Worm (Caenorhabditis elegans) whole organism, L2 larva: ENCODE data around the gene Y38H8A.4.

Experiments used
- C34F6.9 ChIP-seq: fragments of 150-350 bp; optimal IDR thresholded peaks from 2 replicates; lab custom pipeline; 2014; ENCODE audit warnings: missing biosample characterization, missing genetic modification characterization
- F13H6.1 ChIP-seq: sonication (generic microtip); optimal IDR thresholded peaks from 2 replicates; lab custom pipeline; 2016; ENCODE audit warnings: missing genetic modification characterization, missing compliant biosample characterization
- R02D3.7 ChIP-seq: fragments of 150-350 bp; optimal IDR thresholded peaks from 2 replicates; lab custom pipeline; 2014; ENCODE audit warnings: missing biosample characterization, missing genetic modification characterization
- Y55F3AM.14 ChIP-seq: fragments of 200-800 bp; sonication (Bioruptor generic); optimal IDR thresholded peaks from 2 replicates; lab custom pipeline; 2018; ENCODE audit warnings: mild to moderate bottlenecking, missing genetic modification characterization, missing compliant biosample characterization
- ZK546.5 ChIP-seq: sonication (generic microtip); optimal IDR thresholded peaks from 2 replicates; lab custom pipeline; 2017; ENCODE audit warnings: missing biosample characterization, missing genetic modification characterization
- blmp-1 ChIP-seq: sonication (generic microtip); optimal IDR thresholded peaks from 2 replicates; lab custom pipeline; 2017; ENCODE audit warnings: missing genetic modification characterization, mild to moderate bottlenecking, missing compliant biosample characterization, antibody characterized with exemption, moderate library complexity; ENCODE audit not compliant: insufficient read depth
- ceh-16 ChIP-seq: fragments of 150-350 bp; optimal IDR thresholded peaks from 2 replicates; lab custom pipeline; 2014; ENCODE audit warnings: missing biosample characterization, missing genetic modification characterization
- ceh-82 ChIP-seq: fragments of 150-350 bp; optimal IDR thresholded peaks from 2 replicates; lab custom pipeline; 2014; ENCODE audit warnings: missing biosample characterization, missing genetic modification characterization
- crh-2 ChIP-seq: sonication (generic microtip); optimal IDR thresholded peaks from 2 replicates; lab custom pipeline; 2017; ENCODE audit warnings: missing biosample characterization, missing genetic modification characterization
- dmd-4 ChIP-seq: sonication (generic microtip); optimal IDR thresholded peaks from 2 replicates; lab custom pipeline; 2017; ENCODE audit warnings: missing biosample characterization, missing genetic modification characterization
- egl-27 ChIP-seq: sonication (generic microtip); optimal IDR thresholded peaks from 3 replicates; lab custom pipeline; 2017; ENCODE audit warnings: missing biosample characterization, missing genetic modification reagents, missing genetic modification characterization
- fos-1 ChIP-seq: fragments of 150-350 bp; optimal IDR thresholded peaks from 2 replicates; lab custom pipeline; 2014; ENCODE audit warnings: missing biosample characterization, missing genetic modification characterization
- gmeb-1 ChIP-seq: fragments of 150-350 bp; optimal IDR thresholded peaks from 2 replicates; lab custom pipeline; 2014; ENCODE audit warnings: missing biosample characterization, missing genetic modification characterization
- lin-11 ChIP-seq: fragments of 150-350 bp; sonication (generic microtip); optimal IDR thresholded peaks from 2 replicates; lab custom pipeline; 2014; ENCODE audit warnings: missing biosample characterization, missing genetic modification characterization, inconsistent platforms, mixed read lengths
- lin-13 ChIP-seq: fragments of 150-350 bp; optimal IDR thresholded peaks from 2 replicates; lab custom pipeline; 2014; ENCODE audit warnings: missing biosample characterization, missing genetic modification reagents, missing genetic modification characterization
- lin-39 ChIP-seq: fragments of 150-350 bp; optimal IDR thresholded peaks from 2 replicates; lab custom pipeline; 2014; ENCODE audit warnings: missing biosample characterization, missing genetic modification reagents, missing genetic modification characterization
- lsy-2 ChIP-seq, 2 experiments: fragments of 150-350 bp in 1 of 2; sonication (generic microtip) in 1 of 2; optimal IDR thresholded peaks; 2 replicates each; lab custom pipeline; 2014 to 2017; ENCODE audit warnings: missing biosample characterization in 2 of 2, missing genetic modification characterization in 2 of 2
- mab-5 ChIP-seq: fragments of 150-350 bp; optimal IDR thresholded peaks from 2 replicates; lab custom pipeline; 2014; ENCODE audit warnings: missing biosample characterization, missing genetic modification characterization
- nhr-10 ChIP-seq: sonication (generic microtip); optimal IDR thresholded peaks from 2 replicates; lab custom pipeline; 2017; ENCODE audit warnings: missing biosample characterization, missing genetic modification characterization
- nhr-12 ChIP-seq: fragments of 150-350 bp; optimal IDR thresholded peaks from 2 replicates; lab custom pipeline; 2014; ENCODE audit warnings: missing biosample characterization, missing genetic modification characterization
- nhr-129 ChIP-seq: fragments of 150-350 bp; optimal IDR thresholded peaks from 2 replicates; lab custom pipeline; 2014; ENCODE audit warnings: missing biosample characterization, missing genetic modification characterization
- nhr-237 ChIP-seq: fragments of 150-350 bp; optimal IDR thresholded peaks from 2 replicates; lab custom pipeline; 2014; ENCODE audit warnings: missing biosample characterization, missing genetic modification characterization
- nhr-25 ChIP-seq: fragments of 150-350 bp; sonication (generic microtip); optimal IDR thresholded peaks from 3 replicates; lab custom pipeline; 2014; ENCODE audit warnings: missing biosample characterization, missing genetic modification characterization
- peb-1 ChIP-seq: fragments of 150-350 bp; optimal IDR thresholded peaks from 2 replicates; lab custom pipeline; 2014; ENCODE audit warnings: missing biosample characterization, missing genetic modification characterization
- sem-4 ChIP-seq: fragments of 150-350 bp; optimal IDR thresholded peaks from 2 replicates; lab custom pipeline; 2014; ENCODE audit warnings: missing biosample characterization, missing genetic modification reagents, missing genetic modification characterization
- skn-1 ChIP-seq: sonication (generic microtip); optimal IDR thresholded peaks from 2 replicates; lab custom pipeline; 2017; ENCODE audit warnings: missing biosample characterization, missing genetic modification characterization
- sma-9 ChIP-seq, 2 experiments: fragments of 150-350 bp in 1 of 2; sonication (generic microtip) in 1 of 2; optimal IDR thresholded peaks; 2 replicates each; lab custom pipeline; 2014 to 2016; ENCODE audit warnings: missing genetic modification characterization in 2 of 2, mild to moderate bottlenecking in 1 of 2, missing biosample characterization in 1 of 2, missing compliant biosample characterization in 1 of 2, missing genetic modification reagents in 1 of 2, moderate library complexity in 1 of 2
- unc-39 ChIP-seq: fragments of 150-350 bp; optimal IDR thresholded peaks from 2 replicates; lab custom pipeline; 2014; ENCODE audit warnings: missing biosample characterization, missing genetic modification characterization
- unc-55 ChIP-seq: fragments of 150-350 bp; sonication (generic microtip); optimal IDR thresholded peaks from 3 replicates; lab custom pipeline; 2014; ENCODE audit warnings: missing biosample characterization, missing genetic modification reagents, missing genetic modification characterization
- unc-62 ChIP-seq: fragments of 150-350 bp; optimal IDR thresholded peaks from 2 replicates; lab custom pipeline; 2014; ENCODE audit warnings: missing biosample characterization, missing genetic modification reagents, missing genetic modification characterization
- ztf-1 ChIP-seq: fragments of 200-800 bp; sonication (Bioruptor generic); conservative IDR thresholded peaks from 2 replicates; pipeline ENCODE4 v1.3.6; 2022; ENCODE audit warnings: missing genetic modification characterization, missing compliant biosample characterization
- ztf-11 ChIP-seq: sonication (generic microtip); optimal IDR thresholded peaks from 2 replicates; lab custom pipeline; 2017; ENCODE audit warnings: missing biosample characterization, missing genetic modification characterization
- ztf-4 ChIP-seq: fragments of 150-350 bp; optimal IDR thresholded peaks from 2 replicates; lab custom pipeline; 2014; ENCODE audit warnings: missing biosample characterization, missing genetic modification characterization

Gene Y38H8A.4

DNA sequence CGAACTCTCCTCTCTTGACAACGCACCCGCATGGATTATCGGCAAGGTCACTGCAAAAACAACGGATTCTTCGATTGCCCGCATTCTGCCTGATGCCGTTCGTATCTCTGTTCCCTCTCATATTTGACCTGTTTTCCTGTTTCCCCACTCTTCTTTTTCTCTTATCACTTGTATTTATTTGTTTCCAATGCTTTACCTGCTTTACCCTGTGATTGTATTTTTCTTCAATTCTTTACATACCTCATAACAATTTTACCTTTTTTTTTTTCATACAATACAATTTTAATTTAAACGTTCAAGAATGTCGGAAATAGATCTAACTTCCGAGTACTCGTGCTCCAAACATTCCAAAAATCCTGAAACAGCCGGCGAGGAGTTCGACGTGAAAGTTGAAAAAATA lies 36.7 kb upstream of the Y38H8A.4 start, which contains the start of gene afmd-2:
Gene afmd-2 (plus strand): TSS at position 301 of the 400 bp plus-strand sequence.
- TF ChIP-seq fos-1 (tag; lab: Kevin White, UChicago) (peak; percentile 29), skn-1 (tag; lab: Kevin White, UChicago) (no peak), unc-55 (no peak), F13H6.1 (tag; lab: Kevin White, UChicago) (no peak), mab-5 (no peak), unc-62 (no peak), peb-1 (no peak), blmp-1 (tag; lab: Kevin White, UChicago) (no peak), sem-4 (no peak)

- no peak for TF ChIP-seq egl-27
- TF ChIP-seq R02D3.7 (tag; lab: Kevin White, UChicago): no peak
- no peak for TF ChIP-seq ZK546.5 (tag; lab: Kevin White, UChicago)
- TF ChIP-seq unc-62: no peak
- no peak for TF ChIP-seq sem-4
- no peak for TF ChIP-seq ztf-11 (tag; lab: Kevin White, UChicago)
- TF ChIP-seq unc-39 (tag; lab: Kevin White, UChicago): no peak
Measured at ce11 chrIV:13505662-13506061, 33.5 kb upstream of the Y38H8A.4 start, which contains the start of gene nlp-17. Gene nlp-17 (minus strand): TSS chrIV:13505762.

DNA sequence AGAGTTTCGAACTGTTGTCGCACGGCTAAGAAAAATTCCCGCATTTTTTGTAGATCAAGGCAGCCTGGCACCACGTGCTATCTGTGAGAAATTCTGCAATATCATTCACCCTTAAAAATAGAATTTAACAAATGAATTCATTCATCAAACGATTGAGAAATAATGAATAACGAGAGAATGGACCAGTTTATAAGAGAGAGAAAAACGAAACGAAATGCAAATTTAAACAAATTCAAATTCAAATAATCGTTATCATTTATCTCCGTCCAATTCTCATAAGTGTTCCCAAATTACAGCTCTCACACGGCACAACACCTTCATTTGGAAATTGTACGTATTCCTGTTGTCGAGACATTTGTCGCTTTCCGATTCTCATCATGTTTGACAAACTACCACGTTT lies 33.0 kb upstream of the Y38H8A.4 start, which contains the start of gene seld-1:
Gene seld-1 (plus strand): TSS at position 301 of the 400 bp plus-strand sequence.
- TF ChIP-seq blmp-1 (tag; lab: Kevin White, UChicago): no peak

ce11 chrIV:13502806-13503363 lies 30.7 kb upstream of the Y38H8A.4 start, which contains the start of gene tbc-9:
Gene tbc-9 (minus strand): TSS chrIV:13502856.
- TF ChIP-seq nhr-10 (no peak), C34F6.9 (peak; percentile 19), nhr-129 (tag; lab: Kevin White, UChicago) (peak; percentile 42), unc-55 (peak; percentile 18), sma-9 (GFP tag; optimal IDR thresholded peaks at IDR 0.05; lab: Kevin White, UChicago) (no peak), sma-9 (tag; optimal IDR thresholded peaks at IDR 0.05; lab: Kevin White, UChicago) (no peak), lin-39 (tag; lab: Kevin White, UChicago) (no peak)

- peak; percentile 34 for TF ChIP-seq nhr-129 (tag; lab: Kevin White, UChicago)
- no peak for TF ChIP-seq lin-13 (GFP tag; lab: Kevin White, UChicago)
Measured at ce11 chrIV:13493719-13494118, 21.5 kb upstream of the Y38H8A.4 start.

- no peak for TF ChIP-seq ZK546.5 (tag; lab: Kevin White, UChicago)
- no peak for TF ChIP-seq nhr-237 (tag; lab: Kevin White, UChicago)
- TF ChIP-seq ztf-1: no peak
- TF ChIP-seq fos-1 (tag; lab: Kevin White, UChicago): no peak
- no peak for TF ChIP-seq dmd-4 (tag; lab: Kevin White, UChicago)
- TF ChIP-seq ceh-16 (tag; lab: Kevin White, UChicago): no peak
- TF ChIP-seq ztf-4: no peak
- TF ChIP-seq ztf-11 (tag; lab: Kevin White, UChicago): no peak
- TF ChIP-seq skn-1 (tag; lab: Kevin White, UChicago): no peak
- TF ChIP-seq F13H6.1 (tag; lab: Kevin White, UChicago): no peak
Measured at ce11 chrIV:13492271-13492670, 20.1 kb upstream of the Y38H8A.4 start, which contains the start of gene Y45F10A.7. Gene Y45F10A.7 (plus strand): TSS chrIV:13492571.

DNA sequence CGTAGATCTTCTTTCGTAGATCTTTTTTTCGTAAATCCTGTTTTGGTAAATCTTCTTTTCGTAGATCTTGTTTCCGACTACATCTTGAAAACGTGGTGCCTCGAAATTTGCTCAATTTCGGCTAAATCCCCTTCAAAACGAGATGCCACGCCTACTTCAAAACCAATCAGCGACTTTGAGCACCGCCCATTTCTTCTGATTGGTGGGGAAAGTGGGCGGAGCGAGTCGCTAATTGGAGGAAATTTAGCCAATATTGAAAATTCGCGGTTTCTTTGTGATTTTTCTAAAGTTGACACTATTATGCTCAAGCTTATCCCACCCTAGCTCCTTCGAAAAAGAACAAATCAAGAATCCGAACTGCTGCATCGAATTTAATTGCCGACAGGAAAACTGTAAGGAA lies 15.4 kb upstream of the Y38H8A.4 start:
- TF ChIP-seq R02D3.7 (tag; lab: Kevin White, UChicago) (no peak), peb-1 (no peak), unc-39 (tag; lab: Kevin White, UChicago) (no peak), lin-11 (tag; lab: Kevin White, UChicago) (no peak), nhr-237 (tag; lab: Kevin White, UChicago) (no peak), gmeb-1 (tag; lab: Kevin White, UChicago) (no peak), nhr-12 (tag; lab: Kevin White, UChicago) (no peak), lsy-2 (tag; optimal IDR thresholded peaks at IDR 0.05; lab: Kevin White, UChicago) (no peak), ceh-82 (no peak), crh-2 (tag; lab: Kevin White, UChicago) (no peak), mab-5 (no peak), ztf-11 (tag; lab: Kevin White, UChicago) (no peak), ceh-16 (tag; lab: Kevin White, UChicago) (no peak), Y55F3AM.14 (GFP tag; lab: Kevin White, UChicago) (no peak), nhr-25 (tag; lab: Kevin White, UChicago) (no peak), sma-9 (GFP tag; optimal IDR thresholded peaks at IDR 0.05; lab: Kevin White, UChicago) (no peak), sma-9 (tag; optimal IDR thresholded peaks at IDR 0.05; lab: Kevin White, UChicago) (no peak), dmd-4 (tag; lab: Kevin White, UChicago) (no peak), lin-39 (tag; lab: Kevin White, UChicago) (no peak)
